Fruit fly (Drosophila melanogaster) whole organism, embryonic: ENCODE measurements around the gene Cyp318a1.

Experiments used
- Adf1 ChIP-seq: fragments of 200-800 bp; sonication (Bioruptor generic); IDR thresholded peaks from 2 replicates; pipeline ENCODE4 v1.3.6; 2022; ENCODE audit warnings: missing biosample characterization, missing genetic modification characterization
- Atf3 ChIP-seq: fragments of 200-800 bp; sonication (Bioruptor generic); optimal IDR thresholded peaks from 3 replicates; lab custom pipeline; 2016; ENCODE audit warnings: missing biosample characterization, missing genetic modification characterization
- Bgb ChIP-seq: fragments of 200-800 bp; sonication (Bioruptor generic); IDR thresholded peaks from 2 replicates; pipeline ENCODE4 v1.3.6; 2022; ENCODE audit warnings: missing biosample characterization, missing genetic modification characterization; ENCODE audit not compliant: partially characterized antibody
- BtbVII ChIP-seq: fragments of 200-800 bp; sonication (Bioruptor generic); optimal IDR thresholded peaks from 3 replicates; lab custom pipeline; 2017; ENCODE audit warnings: missing biosample characterization, mild to moderate bottlenecking, missing genetic modification characterization
- CG10654 ChIP-seq: fragments of 200-800 bp; sonication (Bioruptor generic); optimal IDR thresholded peaks from 2 replicates; lab custom pipeline; 2016; ENCODE audit warnings: missing biosample characterization, missing genetic modification characterization
- CG2199 ChIP-seq: fragments of 200-800 bp; sonication (Bioruptor generic); IDR thresholded peaks from 3 replicates; pipeline ENCODE4 v1.3.6; 2022; ENCODE audit warnings: missing biosample characterization, missing genetic modification characterization
- CG30431 ChIP-seq: fragments of 200-800 bp; sonication (Bioruptor generic); optimal IDR thresholded peaks from 2 replicates; lab custom pipeline; 2017; ENCODE audit warnings: missing biosample characterization, missing genetic modification characterization
- CG3995 ChIP-seq: fragments of 200-800 bp; sonication (Bioruptor generic); optimal IDR thresholded peaks from 3 replicates; lab custom pipeline; 2016; ENCODE audit warnings: missing biosample characterization, missing genetic modification characterization
- CG5953 ChIP-seq: fragments of 200-800 bp; sonication (Bioruptor generic); IDR thresholded peaks from 2 replicates; pipeline ENCODE4 v1.3.6; 2022; ENCODE audit warnings: missing biosample characterization, missing genetic modification characterization
- CG8290 ChIP-seq, 3 experiments: fragments of 200-800 bp; sonication (Bioruptor generic); optimal IDR thresholded peaks; 2 replicates each; lab custom pipeline; 2016 to 2019; ENCODE audit warnings: missing biosample characterization in 3 of 3, missing genetic modification characterization in 3 of 3, mild to moderate bottlenecking in 2 of 3, moderate library complexity in 1 of 3
- CG8388 ChIP-seq: fragments of 200-800 bp; sonication (Bioruptor generic); optimal IDR thresholded peaks from 2 replicates; lab custom pipeline; 2019; ENCODE audit warnings: missing biosample characterization, mild to moderate bottlenecking, missing genetic modification characterization, moderate library complexity
- CG9727 ChIP-seq: fragments of 200-800 bp; sonication (Bioruptor generic); optimal IDR thresholded peaks from 3 replicates; lab custom pipeline; 2017; ENCODE audit warnings: missing biosample characterization, mild to moderate bottlenecking, missing genetic modification characterization
- Camta ChIP-seq: fragments of 200-800 bp; sonication (Bioruptor generic); optimal IDR thresholded peaks from 2 replicates; lab custom pipeline; 2016; ENCODE audit warnings: missing biosample characterization, missing genetic modification characterization
- Dek ChIP-seq: fragments of 200-800 bp; sonication (Bioruptor generic); optimal IDR thresholded peaks from 3 replicates; lab custom pipeline; 2019; ENCODE audit warnings: missing biosample characterization, mild to moderate bottlenecking, missing genetic modification characterization, moderate library complexity
- Dip2 ChIP-seq: fragments of 200-800 bp; sonication (Bioruptor generic); IDR thresholded peaks from 2 replicates; pipeline ENCODE4 v1.3.6; 2022; ENCODE audit warnings: missing biosample characterization, missing genetic modification characterization
- Ets97D ChIP-seq: fragments of 200-800 bp; sonication (Bioruptor generic); optimal IDR thresholded peaks from 3 replicates; lab custom pipeline; 2016; ENCODE audit warnings: missing biosample characterization, missing genetic modification characterization
- Gsc ChIP-seq: fragments of 200-800 bp; sonication (Bioruptor generic); IDR thresholded peaks from 2 replicates; pipeline ENCODE4 v1.3.6; 2022; ENCODE audit warnings: missing biosample characterization, missing genetic modification characterization
- H15 ChIP-seq: fragments of 200-800 bp; sonication (Bioruptor generic); IDR thresholded peaks from 3 replicates; pipeline ENCODE4 v1.3.6; 2022; ENCODE audit warnings: missing biosample characterization, missing genetic modification characterization
- H2.0 ChIP-seq: fragments of 200-800 bp; sonication (Bioruptor generic); IDR thresholded peaks from 2 replicates; pipeline ENCODE4 v1.3.6; 2022; ENCODE audit warnings: missing biosample characterization, missing genetic modification characterization
- HLH4C ChIP-seq: fragments of 200-800 bp; sonication (Bioruptor generic); IDR thresholded peaks from 3 replicates; pipeline ENCODE4 v1.3.6; 2022; ENCODE audit warnings: missing biosample characterization, missing genetic modification characterization; ENCODE audit not compliant: partially characterized antibody
- HLH54F ChIP-seq: fragments of 200-800 bp; sonication (Bioruptor generic); optimal IDR thresholded peaks from 3 replicates; lab custom pipeline; 2016; ENCODE audit warnings: missing biosample characterization, missing genetic modification characterization
- Meics ChIP-seq: fragments of 200-800 bp; sonication (Bioruptor generic); optimal IDR thresholded peaks from 2 replicates; lab custom pipeline; 2017; ENCODE audit warnings: missing biosample characterization, mild to moderate bottlenecking, missing genetic modification characterization
- Mrtf ChIP-seq: fragments of 200-800 bp; sonication (Bioruptor generic); IDR thresholded peaks from 3 replicates; pipeline ENCODE4 v1.3.6; 2022; ENCODE audit warnings: missing biosample characterization, missing genetic modification characterization
- Neu2 ChIP-seq: fragments of 200-800 bp; sonication (Bioruptor generic); optimal IDR thresholded peaks from 3 replicates; lab custom pipeline; 2016; ENCODE audit warnings: missing biosample characterization, missing genetic modification characterization, borderline replicate concordance
- Nf-YB ChIP-seq: fragments of 200-800 bp; sonication (Bioruptor generic); optimal IDR thresholded peaks from 3 replicates; lab custom pipeline; 2019; ENCODE audit warnings: missing biosample characterization, mild to moderate bottlenecking, missing genetic modification characterization, moderate library complexity
- Oli ChIP-seq: fragments of 200-800 bp; sonication (Bioruptor generic); optimal IDR thresholded peaks from 2 replicates; lab custom pipeline; 2018; ENCODE audit warnings: missing biosample characterization, mild to moderate bottlenecking, missing genetic modification characterization, moderate library complexity
- Ravus ChIP-seq: fragments of 200-800 bp; sonication (Bioruptor generic); IDR thresholded peaks from 2 replicates; pipeline ENCODE4 v1.3.6; 2022; ENCODE audit warnings: missing biosample characterization, missing genetic modification characterization
- Sox102F ChIP-seq: fragments of 200-800 bp; sonication (Bioruptor generic); optimal IDR thresholded peaks from 2 replicates; lab custom pipeline; 2018; ENCODE audit warnings: missing biosample characterization, mild to moderate bottlenecking, missing genetic modification characterization, moderate library complexity
- Taf1 ChIP-seq: fragments of 200-800 bp; sonication (Bioruptor generic); IDR thresholded peaks from 2 replicates; pipeline ENCODE4 v1.3.6; 2022; ENCODE audit warnings: missing biosample characterization, missing genetic modification characterization
- abd-A ChIP-seq: fragments of 200-800 bp; sonication (Bioruptor generic); optimal IDR thresholded peaks from 3 replicates; lab custom pipeline; 2019; ENCODE audit warnings: missing biosample characterization, mild to moderate bottlenecking, missing genetic modification characterization, moderate library complexity
- bcd ChIP-seq: fragments of 200-800 bp; sonication (Bioruptor generic); optimal IDR thresholded peaks from 2 replicates; lab custom pipeline; 2017; ENCODE audit warnings: missing biosample characterization, mild to moderate bottlenecking, missing genetic modification characterization
- chif ChIP-seq, 2 experiments: fragments of 200-800 bp; sonication (Bioruptor generic); optimal IDR thresholded peaks; 3 replicates each; lab custom pipeline; 2016; ENCODE audit warnings: missing biosample characterization in 2 of 2, missing genetic modification characterization in 2 of 2
- cwo ChIP-seq: fragments of 200-800 bp; sonication (Bioruptor generic); optimal IDR thresholded peaks from 3 replicates; lab custom pipeline; 2017; ENCODE audit warnings: missing biosample characterization, missing genetic modification characterization, mild to moderate bottlenecking, moderate library complexity, missing genetic modification reagents
- dpn ChIP-seq, 2 experiments: fragments of 200-800 bp; sonication (Bioruptor generic); optimal IDR thresholded peaks; 3 replicates each; lab custom pipeline; 2016; ENCODE audit warnings: missing biosample characterization in 2 of 2, missing genetic modification characterization in 2 of 2
- en ChIP-seq: fragments of 200-800 bp; sonication (Bioruptor generic); optimal IDR thresholded peaks from 2 replicates; lab custom pipeline; 2016; ENCODE audit warnings: missing biosample characterization, missing genetic modification characterization
- fd3F ChIP-seq: fragments of 200-800 bp; sonication (Bioruptor generic); optimal IDR thresholded peaks from 2 replicates; lab custom pipeline; 2018; ENCODE audit warnings: missing biosample characterization, mild to moderate bottlenecking, missing genetic modification characterization, moderate library complexity
- gce ChIP-seq: fragments of 200-800 bp; sonication (Bioruptor generic); IDR thresholded peaks from 3 replicates; pipeline ENCODE4 v1.3.6; 2022; ENCODE audit warnings: missing biosample characterization, missing genetic modification characterization
- gsb ChIP-seq: fragments of 200-800 bp; sonication (Bioruptor generic); IDR thresholded peaks from 2 replicates; pipeline ENCODE4 v1.3.6; 2022; ENCODE audit warnings: missing biosample characterization, missing genetic modification characterization
- gsb-n ChIP-seq: fragments of 200-800 bp; sonication (Bioruptor generic); optimal IDR thresholded peaks from 3 replicates; lab custom pipeline; 2018; ENCODE audit warnings: missing biosample characterization, mild to moderate bottlenecking, missing genetic modification characterization
- hkb ChIP-seq, 2 experiments: fragments of 200-800 bp in 1 of 2; fragments of >200 bp in 1 of 2; sonication (Bioruptor generic) in 1 of 2; IDR thresholded peaks in 1 of 2; optimal IDR thresholded peaks in 1 of 2; 2 replicates each; pipeline versions ENCODE4 v1.3.6 to Lab custom; 2017 to 2022; ENCODE audit warnings: missing biosample characterization in 1 of 2, missing genetic modification characterization in 1 of 2
- pros ChIP-seq: fragments of 200-800 bp; sonication (Bioruptor generic); optimal IDR thresholded peaks from 3 replicates; lab custom pipeline; 2019; ENCODE audit warnings: missing biosample characterization, mild to moderate bottlenecking, missing genetic modification characterization, moderate library complexity
- pum ChIP-seq: fragments of 200-800 bp; sonication (Bioruptor generic); optimal IDR thresholded peaks from 2 replicates; lab custom pipeline; 2016; ENCODE audit warnings: missing biosample characterization, missing genetic modification characterization
- rib ChIP-seq: fragments of 200-800 bp; sonication (Bioruptor generic); IDR thresholded peaks from 2 replicates; pipeline ENCODE4 v1.3.6; 2022; ENCODE audit warnings: missing biosample characterization, missing genetic modification characterization
- ro ChIP-seq: fragments of 200-800 bp; sonication (Bioruptor generic); IDR thresholded peaks from 2 replicates; pipeline ENCODE4 v1.3.6; 2022; ENCODE audit warnings: missing biosample characterization, missing genetic modification characterization
- sqz ChIP-seq: fragments of 200-800 bp; sonication (Bioruptor generic); optimal IDR thresholded peaks from 3 replicates; lab custom pipeline; 2018; ENCODE audit warnings: missing biosample characterization, mild to moderate bottlenecking, missing genetic modification characterization
- sr ChIP-seq: fragments of 200-800 bp; sonication (Bioruptor generic); IDR thresholded peaks from 3 replicates; pipeline ENCODE4 v1.3.6; 2022; ENCODE audit warnings: missing biosample characterization, missing genetic modification characterization
- twi ChIP-seq: fragments of 200-800 bp; optimal IDR thresholded peaks from 2 replicates; lab custom pipeline; 2019; ENCODE audit warnings: missing biosample characterization, mild to moderate bottlenecking, missing genetic modification characterization, moderate library complexity
- unpg ChIP-seq: fragments of 200-800 bp; sonication (Bioruptor generic); optimal IDR thresholded peaks from 3 replicates; lab custom pipeline; 2018; ENCODE audit warnings: missing biosample characterization, mild to moderate bottlenecking, missing genetic modification characterization, moderate library complexity

The Cyp318a1 gene

dm6 chrX:12003437-12004394, 28.7 kb upstream of the Cyp318a1 start, which contains the start of gene fw (continued):
- no peak for TF ChIP-seq Atf3 (GFP tag; lab: Kevin White, UChicago)
- TF ChIP-seq CG9727 (GFP tag; lab: Kevin White, UChicago) = no peak
- peak; percentile 46 for TF ChIP-seq H2.0 (GFP tag; lab: Robert Waterston, UW)
- no peak for TF ChIP-seq Camta
- no peak for TF ChIP-seq gsb-n (tag; lab: Kevin White, UChicago)
- TF ChIP-seq ro (GFP tag; lab: Robert Waterston, UW) = no peak
- TF ChIP-seq twi (tag; lab: Kevin White, UChicago) = no peak
- TF ChIP-seq abd-A = no peak
- no peak for TF ChIP-seq Ravus (GFP tag; lab: Robert Waterston, UW)
- no peak for TF ChIP-seq CG8388 (GFP tag; lab: Kevin White, UChicago)
- no peak for TF ChIP-seq sr (GFP tag; lab: Robert Waterston, UW)
- no peak for TF ChIP-seq gce (GFP tag; lab: Robert Waterston, UW)
- TF ChIP-seq gsb (GFP tag; lab: Robert Waterston, UW) = no peak
- no peak for TF ChIP-seq CG5953 (GFP tag; lab: Robert Waterston, UW)
- no peak for TF ChIP-seq hkb (optimal IDR thresholded peaks at IDR 0.05; lab: Kevin White, UChicago)
- TF ChIP-seq hkb (GFP tag; IDR thresholded peaks at IDR 0.05; lab: Robert Waterston, UW) = peak; percentile 17; the same call in 1 of the 2 replicates
- TF ChIP-seq rib (GFP tag; lab: Robert Waterston, UW) = peak; percentile 27; the same call in 1 of the 2 replicates
- TF ChIP-seq pros (GFP tag; lab: Kevin White, UChicago) = no peak
- no peak for TF ChIP-seq HLH54F (GFP tag; lab: Kevin White, UChicago)
- TF ChIP-seq Dek = no peak
- TF ChIP-seq en (GFP tag; lab: Kevin White, UChicago) = no peak
- TF ChIP-seq CG3995 (GFP tag; lab: Kevin White, UChicago) = no peak
- TF ChIP-seq Meics (GFP tag; lab: Kevin White, UChicago) = peak; percentile 24
- TF ChIP-seq Gsc (GFP tag; lab: Robert Waterston, UW) = no peak
- TF ChIP-seq Oli = no peak
- TF ChIP-seq bcd = no peak
- TF ChIP-seq fd3F (GFP tag; lab: Kevin White, UChicago) = peak; percentile 14
- no peak for TF ChIP-seq CG2199 (GFP tag; lab: Robert Waterston, UW)
- TF ChIP-seq cwo (GFP tag; lab: Kevin White, UChicago) = peak; percentile 16
- peak; percentile 31 for TF ChIP-seq CG8290 (GFP tag; optimal IDR thresholded peaks at IDR 0.05; lab: Kevin White, UChicago)
- TF ChIP-seq CG8290 (tag; optimal IDR thresholded peaks at IDR 0.05; lab: Kevin White, UChicago) = peak in 1 of 2 experiments; percentile 35
- no peak for TF ChIP-seq Dip2 (GFP tag; lab: Robert Waterston, UW)
- TF ChIP-seq Neu2 (GFP tag; lab: Kevin White, UChicago) = no peak
- TF ChIP-seq Taf1 (GFP tag; lab: Robert Waterston, UW) = no peak
- TF ChIP-seq Bgb = no peak
- TF ChIP-seq Adf1 = no peak
- TF ChIP-seq pum (GFP tag; lab: Kevin White, UChicago) = no peak
- no peak for TF ChIP-seq BtbVII
- TF ChIP-seq CG30431 (GFP tag; lab: Kevin White, UChicago) = no peak
- peak; percentile 46 for TF ChIP-seq Sox102F (GFP tag; lab: Kevin White, UChicago)
- TF ChIP-seq Mrtf (GFP tag; lab: Robert Waterston, UW) = peak; percentile 56; the same call in 1 of the 3 replicates
- peak; percentile 63 for TF ChIP-seq unpg
- no peak for TF ChIP-seq Ets97D (GFP tag; lab: Kevin White, UChicago)
- no peak for TF ChIP-seq HLH4C (GFP tag; lab: Robert Waterston, UW)
- TF ChIP-seq H15 (GFP tag; lab: Robert Waterston, UW) = peak; percentile 47; the same call in 1 of the 3 replicates
- TF ChIP-seq chif (GFP tag; optimal IDR thresholded peaks at IDR 0.05; lab: Kevin White, UChicago) = peak in 1 of 2 experiments; percentile 26
- TF ChIP-seq CG10654 = no peak
- peak; percentile 7 to 34 for TF ChIP-seq dpn (GFP tag; optimal IDR thresholded peaks at IDR 0.05; lab: Kevin White, UChicago)
- TF ChIP-seq sqz (GFP tag; lab: Kevin White, UChicago) = no peak
- TF ChIP-seq Nf-YB = no peak
